Fruit fly (Drosophila melanogaster) whole organism, embryonic: ENCODE results near the gene HBS1.
A peak's percentile ranks its signal among the peaks of the same experiment; 100 is the strongest.

ENCODE experiments used
- Asciz ChIP-seq: fragments of 200-800 bp; sonication (Bioruptor generic); optimal IDR thresholded peaks from 2 replicates; lab custom pipeline; 2017; ENCODE audit warnings: missing biosample characterization, mild to moderate bottlenecking, missing genetic modification characterization, missing genetic modification reagents
- BEAF-32 ChIP-seq: fragments of 200-800 bp; sonication (Bioruptor generic); optimal IDR thresholded peaks from 3 replicates; lab custom pipeline; 2017; ENCODE audit warnings: missing biosample characterization, missing genetic modification characterization, mild to moderate bottlenecking, moderate library complexity, missing genetic modification reagents
- CG10267 ChIP-seq: fragments of 200-800 bp; sonication (Bioruptor generic); optimal IDR thresholded peaks from 2 replicates; lab custom pipeline; 2018; ENCODE audit warnings: missing biosample characterization, mild to moderate bottlenecking, missing genetic modification characterization, moderate library complexity
- CG13287 ChIP-seq: fragments of 200-800 bp; sonication (Bioruptor generic); IDR thresholded peaks from 2 replicates; pipeline ENCODE4 v1.3.6; 2022; ENCODE audit warnings: missing biosample characterization, missing genetic modification characterization; ENCODE audit not compliant: partially characterized antibody
- CG1529 ChIP-seq: fragments of 200-800 bp; sonication (Bioruptor generic); optimal IDR thresholded peaks from 3 replicates; lab custom pipeline; 2018; ENCODE audit warnings: missing biosample characterization, missing genetic modification characterization
- CG15514 ChIP-seq: fragments of 200-800 bp; sonication (Bioruptor generic); optimal IDR thresholded peaks from 3 replicates; lab custom pipeline; 2017; ENCODE audit warnings: missing biosample characterization, missing genetic modification characterization, mild to moderate bottlenecking, moderate library complexity, missing genetic modification reagents
- CG1603 ChIP-seq: fragments of 200-800 bp; sonication (Bioruptor generic); optimal IDR thresholded peaks from 2 replicates; lab custom pipeline; 2019; ENCODE audit warnings: missing biosample characterization, mild to moderate bottlenecking, missing genetic modification characterization, moderate library complexity
- CG17829 ChIP-seq: fragments of 200-800 bp; optimal IDR thresholded peaks from 2 replicates; lab custom pipeline; 2019; ENCODE audit warnings: missing biosample characterization, mild to moderate bottlenecking, missing genetic modification characterization, moderate library complexity
- CG2129 ChIP-seq: fragments of 200-800 bp; sonication (Bioruptor generic); IDR thresholded peaks from 2 replicates; pipeline ENCODE4 v1.3.6; 2022; ENCODE audit warnings: missing biosample characterization, missing genetic modification characterization; ENCODE audit not compliant: partially characterized antibody
- CG2199 ChIP-seq: fragments of 200-800 bp; sonication (Bioruptor generic); IDR thresholded peaks from 3 replicates; pipeline ENCODE4 v1.3.6; 2022; ENCODE audit warnings: missing biosample characterization, missing genetic modification characterization
- CG32767 ChIP-seq: fragments of 200-800 bp; sonication (Bioruptor generic); IDR thresholded peaks from 2 replicates; pipeline ENCODE4 v1.3.6; 2022; ENCODE audit warnings: missing biosample characterization, missing genetic modification characterization
- CG3281 ChIP-seq: fragments of 200-800 bp; sonication (Bioruptor generic); optimal IDR thresholded peaks from 3 replicates; lab custom pipeline; 2017; ENCODE audit warnings: missing biosample characterization, mild to moderate bottlenecking, missing genetic modification characterization
- CG34224 ChIP-seq: fragments of 200-800 bp; sonication (Bioruptor generic); IDR thresholded peaks from 3 replicates; pipeline ENCODE4 v1.3.6; 2022; ENCODE audit warnings: missing biosample characterization, missing genetic modification characterization; ENCODE audit not compliant: partially characterized antibody
- CG34376 ChIP-seq: fragments of 200-800 bp; sonication (Bioruptor generic); optimal IDR thresholded peaks from 2 replicates; lab custom pipeline; 2018; ENCODE audit warnings: missing biosample characterization, mild to moderate bottlenecking, missing genetic modification characterization
- CG6683 ChIP-seq: fragments of 200-800 bp; sonication (Bioruptor generic); optimal IDR thresholded peaks from 2 replicates; lab custom pipeline; 2017; ENCODE audit warnings: missing biosample characterization, mild to moderate bottlenecking, missing genetic modification characterization, missing genetic modification reagents
- CG6791 ChIP-seq: fragments of 200-800 bp; sonication (Bioruptor generic); IDR thresholded peaks from 3 replicates; pipeline ENCODE4 v1.3.6; 2022; ENCODE audit warnings: missing biosample characterization, missing genetic modification characterization; ENCODE audit not compliant: partially characterized antibody
- CG8290 ChIP-seq, 3 experiments: fragments of 200-800 bp; sonication (Bioruptor generic); optimal IDR thresholded peaks; 2 replicates each; lab custom pipeline; 2016 to 2019; ENCODE audit warnings: missing biosample characterization in 3 of 3, missing genetic modification characterization in 3 of 3, mild to moderate bottlenecking in 2 of 3, moderate library complexity in 1 of 3
- CG9727 ChIP-seq: fragments of 200-800 bp; sonication (Bioruptor generic); optimal IDR thresholded peaks from 3 replicates; lab custom pipeline; 2017; ENCODE audit warnings: missing biosample characterization, mild to moderate bottlenecking, missing genetic modification characterization
- CG9817 ChIP-seq: fragments of 200-800 bp; sonication (Bioruptor generic); optimal IDR thresholded peaks from 2 replicates; lab custom pipeline; 2018; ENCODE audit warnings: missing biosample characterization, mild to moderate bottlenecking, missing genetic modification characterization, moderate library complexity
- Deaf1 ChIP-seq: fragments of 200-800 bp; optimal IDR thresholded peaks from 3 replicates; lab custom pipeline; 2019; ENCODE audit warnings: missing biosample characterization, mild to moderate bottlenecking, missing genetic modification characterization, moderate library complexity
- Dp ChIP-seq: fragments of 200-800 bp; sonication (Bioruptor generic); optimal IDR thresholded peaks from 2 replicates; lab custom pipeline; 2018; ENCODE audit warnings: missing biosample characterization, mild to moderate bottlenecking, missing genetic modification characterization, moderate library complexity
- Ets97D ChIP-seq: fragments of 200-800 bp; sonication (Bioruptor generic); optimal IDR thresholded peaks from 3 replicates; lab custom pipeline; 2016; ENCODE audit warnings: missing biosample characterization, missing genetic modification characterization
- Gsc ChIP-seq: fragments of 200-800 bp; sonication (Bioruptor generic); IDR thresholded peaks from 2 replicates; pipeline ENCODE4 v1.3.6; 2022; ENCODE audit warnings: missing biosample characterization, missing genetic modification characterization
- HmgZ ChIP-seq: fragments of 200-800 bp; sonication (Bioruptor generic); optimal IDR thresholded peaks from 2 replicates; lab custom pipeline; 2018; ENCODE audit warnings: missing biosample characterization, mild to moderate bottlenecking, missing genetic modification characterization
- Hr51 ChIP-seq, 2 experiments: fragments of 200-800 bp; sonication (Bioruptor generic); optimal IDR thresholded peaks; 2 replicates in 1 of 2; 3 replicates in 1 of 2; lab custom pipeline; 2016 to 2018; ENCODE audit warnings: missing biosample characterization in 2 of 2, missing genetic modification characterization in 2 of 2, mild to moderate bottlenecking in 1 of 2, moderate library complexity in 1 of 2
- Max ChIP-seq: fragments of 200-800 bp; sonication (Bioruptor generic); optimal IDR thresholded peaks from 2 replicates; lab custom pipeline; 2016; ENCODE audit warnings: missing biosample characterization, mild to moderate bottlenecking, missing genetic modification characterization
- Scr ChIP-seq: fragments of 200-800 bp; sonication (Bioruptor generic); IDR thresholded peaks from 2 replicates; pipeline ENCODE4 v1.3.6; 2022; ENCODE audit warnings: missing biosample characterization, missing genetic modification characterization; ENCODE audit not compliant: partially characterized antibody
- ato ChIP-seq: fragments of 200-800 bp; sonication (Bioruptor generic); IDR thresholded peaks from 2 replicates; pipeline ENCODE4 v1.3.6; 2022; ENCODE audit warnings: missing biosample characterization, missing genetic modification characterization; ENCODE audit not compliant: partially characterized antibody
- bbx ChIP-seq: fragments of 200-800 bp; sonication (Bioruptor generic); IDR thresholded peaks from 2 replicates; pipeline ENCODE4 v1.3.6; 2022; ENCODE audit warnings: missing biosample characterization, missing genetic modification characterization; ENCODE audit not compliant: partially characterized antibody
- cg ChIP-seq: fragments of 200-800 bp; sonication (Bioruptor generic); optimal IDR thresholded peaks from 3 replicates; lab custom pipeline; 2019; ENCODE audit warnings: missing biosample characterization, mild to moderate bottlenecking, missing genetic modification characterization, moderate library complexity
- chinmo ChIP-seq: fragments of 200-800 bp; sonication (Bioruptor generic); IDR thresholded peaks from 4 replicates; pipeline ENCODE4 v1.3.6; 2022; ENCODE audit warnings: missing biosample characterization, missing genetic modification characterization; ENCODE audit not compliant: partially characterized antibody
- ci ChIP-seq: fragments of 200-800 bp; sonication (Bioruptor generic); IDR thresholded peaks from 3 replicates; pipeline ENCODE4 v1.3.6; 2022; ENCODE audit warnings: missing biosample characterization, missing genetic modification characterization
- ftz-f1 ChIP-seq: fragments of 200-800 bp; sonication (Bioruptor generic); optimal IDR thresholded peaks from 2 replicates; lab custom pipeline; 2016; ENCODE audit warnings: missing biosample characterization, missing genetic modification characterization
- grau ChIP-seq: fragments of 200-800 bp; optimal IDR thresholded peaks from 3 replicates; lab custom pipeline; 2019; ENCODE audit warnings: missing biosample characterization, mild to moderate bottlenecking, missing genetic modification characterization, moderate library complexity
- grn ChIP-seq: fragments of 200-800 bp; sonication (Bioruptor generic); optimal IDR thresholded peaks from 3 replicates; lab custom pipeline; 2017; ENCODE audit warnings: missing biosample characterization, missing genetic modification characterization
- jigr1 ChIP-seq: fragments of 200-800 bp; sonication (Bioruptor generic); IDR thresholded peaks from 3 replicates; pipeline ENCODE4 v1.3.6; 2022; ENCODE audit warnings: missing biosample characterization, missing genetic modification characterization
- kah ChIP-seq: fragments of 200-800 bp; sonication (Bioruptor generic); optimal IDR thresholded peaks from 2 replicates; lab custom pipeline; 2018; ENCODE audit warnings: missing biosample characterization, mild to moderate bottlenecking, missing genetic modification characterization
- knrl ChIP-seq: fragments of 200-800 bp; sonication (Bioruptor generic); IDR thresholded peaks from 3 replicates; pipeline ENCODE4 v1.3.6; 2022; ENCODE audit warnings: missing biosample characterization, missing genetic modification characterization; ENCODE audit not compliant: partially characterized antibody
- mirr ChIP-seq: fragments of 200-800 bp; sonication (Bioruptor generic); optimal IDR thresholded peaks from 3 replicates; lab custom pipeline; 2018; ENCODE audit warnings: missing biosample characterization, mild to moderate bottlenecking, missing genetic modification characterization
- nerfin-1 ChIP-seq: fragments of 200-800 bp; sonication (Bioruptor generic); optimal IDR thresholded peaks from 3 replicates; lab custom pipeline; 2019; ENCODE audit warnings: missing biosample characterization, mild to moderate bottlenecking, missing genetic modification characterization, moderate library complexity
- nerfin-2 ChIP-seq: fragments of 200-800 bp; sonication (Bioruptor generic); IDR thresholded peaks from 2 replicates; pipeline ENCODE4 v1.3.6; 2022; ENCODE audit warnings: missing biosample characterization, missing genetic modification characterization; ENCODE audit not compliant: partially characterized antibody
- peb ChIP-seq: fragments of 200-800 bp; sonication (Bioruptor generic); IDR thresholded peaks from 2 replicates; pipeline ENCODE4 v1.3.6; 2022; ENCODE audit warnings: missing biosample characterization, missing genetic modification characterization
- pfk ChIP-seq: fragments of 200-800 bp; sonication (Bioruptor generic); optimal IDR thresholded peaks from 2 replicates; lab custom pipeline; 2018; ENCODE audit warnings: missing biosample characterization, mild to moderate bottlenecking, missing genetic modification characterization, moderate library complexity
- ranshi ChIP-seq: fragments of 200-800 bp; sonication (Bioruptor generic); IDR thresholded peaks from 2 replicates; pipeline ENCODE4 v1.3.6; 2022; ENCODE audit warnings: missing biosample characterization, missing genetic modification characterization
- sens ChIP-seq: fragments of 200-800 bp; sonication (Bioruptor generic); peaks from one replicate; lab custom pipeline; 2016; ENCODE audit warnings: missing biosample characterization, missing genetic modification characterization
- slou ChIP-seq: fragments of 200-800 bp; sonication (Bioruptor generic); optimal IDR thresholded peaks from 3 replicates; lab custom pipeline; 2016; ENCODE audit warnings: missing biosample characterization, missing genetic modification characterization
- trem ChIP-seq: fragments of 200-800 bp; optimal IDR thresholded peaks from 3 replicates; lab custom pipeline; 2019; ENCODE audit warnings: missing biosample characterization, mild to moderate bottlenecking, missing genetic modification characterization, moderate library complexity

The HBS1 gene

dm6 chr3L:1885436-1885835 lies 20.4 kb upstream of the HBS1 start, which contains the start of gene Tmhs (continued):
- TF ChIP-seq CG2199 (GFP tag; lab: Robert Waterston, UW) (peak; percentile 61; the same call in 1 of the 3 replicates), cg (peak; percentile 88), bbx (peak; percentile 52), peb (GFP tag; lab: Robert Waterston, UW) (no peak), CG9817 (tag; lab: Kevin White, UChicago) (no peak), ranshi (0 out of 2 replicates have a peak, but pooled peaks have one; percentile 18), slou (GFP tag; lab: Kevin White, UChicago) (no peak), mirr (GFP tag; lab: Kevin White, UChicago) (no peak), CG32767 (GFP tag; lab: Robert Waterston, UW) (no peak), Deaf1 (peak; percentile 68)
- TF ChIP-seq, all 482 proteins: peak for 39

dm6 chr3L:1884652-1885051 lies 19.6 kb upstream of the HBS1 start, which contains the start of gene Aprt:
TSS of gene Aprt (minus strand) at chr3L:1885019.
- TF ChIP-seq pfk (GFP tag; lab: Kevin White, UChicago) (no peak), BEAF-32 (GFP tag; lab: Kevin White, UChicago) (peak; percentile 78), CG6683 (GFP tag; lab: Kevin White, UChicago) (no peak), nerfin-2 (GFP tag; lab: Robert Waterston, UW) (no peak), Gsc (no peak), Hr51 (GFP tag; optimal IDR thresholded peaks at IDR 0.05; lab: Kevin White, UChicago) (peak in 1 of 2 experiments; percentile 0), Ets97D (GFP tag; lab: Kevin White, UChicago) (peak; percentile 2), CG13287 (peak; percentile 91), CG1603 (peak; percentile 47), Deaf1 (peak; percentile 11), trem (tag; lab: Kevin White, UChicago) (peak; percentile 54), CG34376 (GFP tag; lab: Kevin White, UChicago) (peak; percentile 78), CG6791 (peak; percentile 68; the same call in 2 of the 3 replicates), Scr (GFP tag; lab: Robert Waterston, UW) (peak; percentile 76), CG3281 (GFP tag; lab: Kevin White, UChicago) (no peak), ato (GFP tag; lab: Robert Waterston, UW) (peak; percentile 63), knrl (peak; percentile 67; the same call in 2 of the 3 replicates), ci (GFP tag; lab: Robert Waterston, UW) (0 out of 3 replicates have a peak, but pooled peaks have one; percentile 19), CG17829 (tag; lab: Kevin White, UChicago) (no peak), grn (GFP tag; lab: Kevin White, UChicago) (peak; percentile 59), Max (GFP tag; lab: Kevin White, UChicago) (peak; percentile 8), CG9727 (GFP tag; lab: Kevin White, UChicago) (peak; percentile 17), ftz-f1 (GFP tag; lab: Kevin White, UChicago) (peak; percentile 81), CG1529 (GFP tag; lab: Kevin White, UChicago) (no peak), CG2129 (GFP tag; lab: Robert Waterston, UW) (peak; percentile 55; the same call in 1 of the 2 replicates), nerfin-1 (tag; lab: Kevin White, UChicago) (no peak), Dp (GFP tag; lab: Kevin White, UChicago) (peak; percentile 96), jigr1 (GFP tag; lab: Robert Waterston, UW) (no peak), Asciz (GFP tag; lab: Kevin White, UChicago) (no peak), grau (tag; lab: Kevin White, UChicago) (peak; percentile 28), CG8290 (GFP tag; optimal IDR thresholded peaks at IDR 0.05; lab: Kevin White, UChicago) (no peak), CG8290 (tag; optimal IDR thresholded peaks at IDR 0.05; lab: Kevin White, UChicago) (peak in 1 of 2 experiments; percentile 42), kah (GFP tag; lab: Kevin White, UChicago) (peak; percentile 98), HmgZ (peak; percentile 16), CG15514 (GFP tag; lab: Kevin White, UChicago) (peak; percentile 71), CG34224 (GFP tag; lab: Robert Waterston, UW) (peak; percentile 94), chinmo (GFP tag; lab: Robert Waterston, UW) (peak; percentile 63; the same call in 1 of the 4 replicates), CG10267 (tag; lab: Kevin White, UChicago) (peak; percentile 34), sens (GFP tag; lab: Kevin White, UChicago) (peak; percentile 72)
